Worm (Caenorhabditis elegans): ENCODE measurements around the gene ZK970.8.

DNA sequence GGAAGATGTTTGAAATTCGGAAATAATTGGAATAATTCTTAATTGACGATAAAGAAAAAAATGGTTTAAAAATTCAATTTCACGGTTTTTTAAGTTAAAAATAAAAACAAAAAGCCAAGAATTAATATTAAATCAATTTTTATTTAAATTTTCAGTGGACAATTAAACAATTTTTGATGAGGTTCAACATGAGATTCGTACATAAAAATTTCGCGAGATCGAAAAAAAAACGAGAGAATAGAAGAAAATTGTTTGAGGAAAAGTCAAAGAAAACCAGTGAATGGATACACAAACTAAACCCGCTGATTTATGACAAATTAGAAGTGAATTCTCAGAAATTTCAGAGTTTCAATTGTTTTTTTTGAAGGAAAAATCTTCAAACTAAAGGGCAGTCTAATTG, 39.4 kb upstream of the ZK970.8 start, which contains the start of gene F54B3.2:
- TF ChIP-seq gei-17 (GFP tag; optimal IDR thresholded peaks at IDR 0.05), result no peak
- TF ChIP-seq snpc-4 (GFP tag; optimal IDR thresholded peaks at IDR 0.05), result no peak
- no peak for TF ChIP-seq snpc-4 (tag; optimal IDR thresholded peaks at IDR 0.05)
- TF ChIP-seq C17E4.6 (GFP tag; IDR thresholded peaks at IDR 0.05), result no peak
- no peak for TF ChIP-seq Y56A3A.18 (GFP tag; IDR thresholded peaks at IDR 0.05)
- TF ChIP-seq him-1 (tag; optimal IDR thresholded peaks at IDR 0.05), result no peak
- no peak for TF ChIP-seq akir-1 (GFP tag; optimal IDR thresholded peaks at IDR 0.05)
- no peak for TF ChIP-seq madf-6 (GFP tag; IDR thresholded peaks at IDR 0.05)
- no peak for TF ChIP-seq B0035.1 (tag; optimal IDR thresholded peaks at IDR 0.05)
- no peak for TF ChIP-seq bed-1 (GFP tag; IDR thresholded peaks at IDR 0.05)
- no peak for TF ChIP-seq ztf-6 (GFP tag; IDR thresholded peaks at IDR 0.05)
- no peak for TF ChIP-seq lsl-1 (GFP tag; optimal IDR thresholded peaks at IDR 0.05)
- TF ChIP-seq ama-1 (optimal IDR thresholded peaks at IDR 0.05), result no peak
- TF ChIP-seq ama-1 (GFP tag; optimal IDR thresholded peaks at IDR 0.05), result no peak
